Fruit fly (Drosophila melanogaster) whole organism, embryonic: ENCODE data around the gene Notum.

Experiments
- BEAF-32 ChIP-seq: fragments of 200-800 bp; sonication (Bioruptor generic); optimal IDR thresholded peaks from 3 replicates; lab custom pipeline; 2017; ENCODE audit warnings: missing biosample characterization, missing genetic modification characterization, mild to moderate bottlenecking, moderate library complexity, missing genetic modification reagents
- CG10147 ChIP-seq: fragments of 200-800 bp; sonication (Bioruptor generic); optimal IDR thresholded peaks from 2 replicates; lab custom pipeline; 2019; ENCODE audit warnings: missing biosample characterization, mild to moderate bottlenecking, missing genetic modification characterization, moderate library complexity
- CG10565 ChIP-seq: fragments of 200-800 bp; sonication (Bioruptor generic); optimal IDR thresholded peaks from 3 replicates; lab custom pipeline; 2016; ENCODE audit warnings: missing biosample characterization, mild to moderate bottlenecking, missing genetic modification characterization
- CG10959 ChIP-seq: fragments of 200-800 bp; sonication (Bioruptor generic); IDR thresholded peaks from 2 replicates; pipeline ENCODE4 v1.3.6; 2022; ENCODE audit warnings: missing biosample characterization, missing genetic modification characterization
- CG12942 ChIP-seq: fragments of 200-800 bp; sonication (Bioruptor generic); optimal IDR thresholded peaks from 3 replicates; lab custom pipeline; 2016; ENCODE audit warnings: missing biosample characterization, missing genetic modification characterization
- CG14014 ChIP-seq: fragments of 200-800 bp; sonication (Bioruptor generic); IDR thresholded peaks from 2 replicates; pipeline ENCODE4 v1.3.6; 2022; ENCODE audit warnings: missing biosample characterization, missing genetic modification characterization
- CG15601 ChIP-seq: fragments of 200-800 bp; sonication (Bioruptor generic); optimal IDR thresholded peaks from 3 replicates; lab custom pipeline; 2019; ENCODE audit warnings: missing biosample characterization, mild to moderate bottlenecking, missing genetic modification characterization, moderate library complexity
- CG17359 ChIP-seq: fragments of 200-800 bp; sonication (Bioruptor generic); optimal IDR thresholded peaks from 3 replicates; lab custom pipeline; 2018; ENCODE audit warnings: missing biosample characterization, mild to moderate bottlenecking, missing genetic modification characterization, moderate library complexity
- CG2116 ChIP-seq: fragments of 200-800 bp; sonication (Bioruptor generic); optimal IDR thresholded peaks from 3 replicates; lab custom pipeline; 2018; ENCODE audit warnings: missing biosample characterization, mild to moderate bottlenecking, missing genetic modification characterization
- CG30403 ChIP-seq: fragments of 200-800 bp; sonication (Bioruptor generic); optimal IDR thresholded peaks from 3 replicates; lab custom pipeline; 2016; ENCODE audit warnings: missing biosample characterization, missing genetic modification characterization
- CG30431 ChIP-seq: fragments of 200-800 bp; sonication (Bioruptor generic); optimal IDR thresholded peaks from 2 replicates; lab custom pipeline; 2017; ENCODE audit warnings: missing biosample characterization, missing genetic modification characterization
- CG32532 ChIP-seq: fragments of 200-800 bp; sonication (Bioruptor generic); IDR thresholded peaks from 2 replicates; pipeline ENCODE4 v1.3.6; 2022; ENCODE audit warnings: missing biosample characterization, missing genetic modification characterization
- CG34422 ChIP-seq: fragments of 200-800 bp; sonication (Bioruptor generic); IDR thresholded peaks from 3 replicates; pipeline ENCODE4 v1.3.6; 2022; ENCODE audit warnings: missing biosample characterization, missing genetic modification characterization
- CG4328 ChIP-seq: fragments of 200-800 bp; sonication (Bioruptor generic); optimal IDR thresholded peaks from 3 replicates; lab custom pipeline; 2017; ENCODE audit warnings: missing biosample characterization, missing genetic modification reagents, missing genetic modification characterization
- CG43689 ChIP-seq: fragments of 200-800 bp; sonication (Bioruptor generic); IDR thresholded peaks from 2 replicates; pipeline ENCODE4 v1.3.6; 2022; ENCODE audit warnings: missing biosample characterization, missing genetic modification characterization
- CG4424 ChIP-seq: fragments of 200-800 bp; sonication (Bioruptor generic); optimal IDR thresholded peaks from 3 replicates; lab custom pipeline; 2016; ENCODE audit warnings: missing biosample characterization, missing genetic modification characterization
- CG4854 ChIP-seq: fragments of 200-800 bp; sonication (Bioruptor generic); optimal IDR thresholded peaks from 2 replicates; lab custom pipeline; 2016; ENCODE audit warnings: missing biosample characterization, missing genetic modification characterization, inconsistent platforms
- CG5245 ChIP-seq: fragments of 200-800 bp; sonication (Bioruptor generic); optimal IDR thresholded peaks from 3 replicates; lab custom pipeline; 2016; ENCODE audit warnings: missing biosample characterization, missing genetic modification characterization
- CG6791 ChIP-seq: fragments of 200-800 bp; sonication (Bioruptor generic); IDR thresholded peaks from 3 replicates; pipeline ENCODE4 v1.3.6; 2022; ENCODE audit warnings: missing biosample characterization, missing genetic modification characterization; ENCODE audit not compliant: partially characterized antibody
- CG7357 ChIP-seq: fragments of 200-800 bp; sonication (Bioruptor generic); IDR thresholded peaks from 3 replicates; pipeline ENCODE4 v1.3.6; 2022; ENCODE audit warnings: missing biosample characterization, missing genetic modification characterization
- CG7745 ChIP-seq: fragments of 200-800 bp; sonication (Bioruptor generic); optimal IDR thresholded peaks from 2 replicates; lab custom pipeline; 2018; ENCODE audit warnings: missing biosample characterization, mild to moderate bottlenecking, missing genetic modification characterization, moderate library complexity
- CoRest ChIP-seq: fragments of 200-800 bp; sonication (Bioruptor generic); optimal IDR thresholded peaks from 3 replicates; lab custom pipeline; 2018; ENCODE audit warnings: missing biosample characterization, mild to moderate bottlenecking, missing genetic modification characterization, moderate library complexity
- D ChIP-seq, 2 experiments: fragments of 200-800 bp in 1 of 2; fragments of >200 bp in 1 of 2; sonication (Bioruptor generic) in 1 of 2; optimal IDR thresholded peaks; 2 replicates in 1 of 2; 3 replicates in 1 of 2; lab custom pipeline; 2017; ENCODE audit warnings: mild to moderate bottlenecking in 1 of 2, missing biosample characterization in 1 of 2, missing genetic modification characterization in 1 of 2, missing genetic modification reagents in 1 of 2
- Dip3 ChIP-seq: fragments of 200-800 bp; sonication (Bioruptor generic); optimal IDR thresholded peaks from 3 replicates; lab custom pipeline; 2016; ENCODE audit warnings: missing biosample characterization, missing genetic modification characterization
- Dll ChIP-seq: fragments of 200-800 bp; sonication (Bioruptor generic); IDR thresholded peaks from 4 replicates; pipeline ENCODE4 v1.3.6; 2022; ENCODE audit warnings: missing biosample characterization, missing genetic modification characterization; ENCODE audit not compliant: partially characterized antibody
- HLH54F ChIP-seq: fragments of 200-800 bp; sonication (Bioruptor generic); optimal IDR thresholded peaks from 3 replicates; lab custom pipeline; 2016; ENCODE audit warnings: missing biosample characterization, missing genetic modification characterization
- Hmx ChIP-seq: fragments of 200-800 bp; sonication (Bioruptor generic); optimal IDR thresholded peaks from 2 replicates; lab custom pipeline; 2016; ENCODE audit warnings: missing biosample characterization, missing genetic modification characterization
- Meics ChIP-seq: fragments of 200-800 bp; sonication (Bioruptor generic); optimal IDR thresholded peaks from 2 replicates; lab custom pipeline; 2017; ENCODE audit warnings: missing biosample characterization, mild to moderate bottlenecking, missing genetic modification characterization
- NK7.1 ChIP-seq: fragments of 200-800 bp; sonication (Bioruptor generic); optimal IDR thresholded peaks from 3 replicates; lab custom pipeline; 2016; ENCODE audit warnings: missing biosample characterization, missing genetic modification characterization
- Oaz ChIP-seq: fragments of 200-800 bp; sonication (Bioruptor generic); IDR thresholded peaks from 2 replicates; pipeline ENCODE4 v1.3.6; 2022; ENCODE audit warnings: missing biosample characterization, missing genetic modification characterization
- Trl ChIP-seq, 3 experiments: fragments of >200 bp in 2 of 3; fragments of 200-800 bp in 1 of 3; sonication (Bioruptor generic) in 1 of 3; optimal IDR thresholded peaks; 2 replicates in 1 of 3; 3 replicates in 2 of 3; lab custom pipeline; 2016 to 2017; ENCODE audit warnings: missing biosample characterization in 1 of 3, missing genetic modification characterization in 1 of 3
- Xrp1 ChIP-seq: fragments of 200-800 bp; sonication (Bioruptor generic); IDR thresholded peaks from 2 replicates; pipeline ENCODE4 v1.3.6; 2022; ENCODE audit warnings: missing biosample characterization, missing genetic modification characterization
- al ChIP-seq: fragments of 200-800 bp; sonication (Bioruptor generic); IDR thresholded peaks from 2 replicates; pipeline ENCODE4 v1.3.6; 2022; ENCODE audit warnings: missing biosample characterization, missing genetic modification characterization
- eyg ChIP-seq: fragments of 200-800 bp; sonication (Bioruptor generic); optimal IDR thresholded peaks from 3 replicates; lab custom pipeline; 2016; ENCODE audit warnings: missing biosample characterization, missing genetic modification characterization
- gfzf ChIP-seq: fragments of 200-800 bp; sonication (Bioruptor generic); optimal IDR thresholded peaks from 2 replicates; lab custom pipeline; 2016; ENCODE audit warnings: missing biosample characterization, mild to moderate bottlenecking, missing genetic modification characterization, moderate library complexity
- hbn ChIP-seq: fragments of 200-800 bp; sonication (Bioruptor generic); IDR thresholded peaks from 2 replicates; pipeline ENCODE4 v1.3.6; 2022; ENCODE audit warnings: missing biosample characterization, missing genetic modification characterization; ENCODE audit not compliant: partially characterized antibody
- insv ChIP-seq, 2 experiments: fragments of 200-800 bp; sonication (Bioruptor generic); optimal IDR thresholded peaks; 3 replicates each; lab custom pipeline; 2016 to 2018; ENCODE audit warnings: missing biosample characterization in 2 of 2, missing genetic modification characterization in 2 of 2
- lilli ChIP-seq: fragments of 200-800 bp; sonication (Bioruptor generic); optimal IDR thresholded peaks from 3 replicates; lab custom pipeline; 2016; ENCODE audit warnings: missing biosample characterization, missing genetic modification characterization
- lola ChIP-seq, 3 experiments: fragments of >200 bp in 2 of 3; fragments of 200-800 bp in 1 of 3; sonication (Bioruptor generic) in 1 of 3; optimal IDR thresholded peaks; 2 replicates each; lab custom pipeline; 2017 to 2019; ENCODE audit warnings: missing biosample characterization in 3 of 3, missing genetic modification characterization in 3 of 3, mild to moderate bottlenecking in 1 of 3, moderate library complexity in 1 of 3
- run ChIP-seq: fragments of 200-800 bp; sonication (Bioruptor generic); optimal IDR thresholded peaks from 3 replicates; lab custom pipeline; 2018; ENCODE audit warnings: missing biosample characterization, mild to moderate bottlenecking, missing genetic modification characterization
- sc ChIP-seq, 3 experiments: fragments of >200 bp in 2 of 3; fragments of 200-800 bp in 1 of 3; sonication (Bioruptor generic) in 1 of 3; optimal IDR thresholded peaks; 2 replicates in 2 of 3; 3 replicates in 1 of 3; lab custom pipeline; 2017; ENCODE audit warnings: mild to moderate bottlenecking in 1 of 3, missing biosample characterization in 1 of 3, missing genetic modification characterization in 1 of 3, missing genetic modification reagents in 1 of 3
- scrt ChIP-seq: fragments of 200-800 bp; sonication (Bioruptor generic); optimal IDR thresholded peaks from 2 replicates; lab custom pipeline; 2018; ENCODE audit warnings: missing biosample characterization, mild to moderate bottlenecking, missing genetic modification characterization, moderate library complexity
- ssp ChIP-seq: fragments of 200-800 bp; sonication (Bioruptor generic); IDR thresholded peaks from 2 replicates; pipeline ENCODE4 v1.3.6; 2022; ENCODE audit warnings: missing biosample characterization, missing genetic modification characterization
- tna ChIP-seq: fragments of 200-800 bp; sonication (Bioruptor generic); IDR thresholded peaks from 2 replicates; pipeline ENCODE4 v1.3.6; 2022; ENCODE audit warnings: missing biosample characterization, missing genetic modification characterization; ENCODE audit not compliant: partially characterized antibody
- trem ChIP-seq: fragments of 200-800 bp; optimal IDR thresholded peaks from 3 replicates; lab custom pipeline; 2019; ENCODE audit warnings: missing biosample characterization, mild to moderate bottlenecking, missing genetic modification characterization, moderate library complexity
- wdn ChIP-seq: fragments of 200-800 bp; sonication (Bioruptor generic); IDR thresholded peaks from 2 replicates; pipeline ENCODE4 v1.3.6; 2022; ENCODE audit warnings: missing biosample characterization, missing genetic modification characterization
- zf30C ChIP-seq: fragments of 200-800 bp; sonication (Bioruptor generic); optimal IDR thresholded peaks from 3 replicates; lab custom pipeline; 2018; ENCODE audit warnings: missing biosample characterization, mild to moderate bottlenecking, missing genetic modification characterization
- zfh2 ChIP-seq: fragments of 200-800 bp; sonication (Bioruptor generic); optimal IDR thresholded peaks from 2 replicates; lab custom pipeline; 2016; ENCODE audit warnings: missing biosample characterization, missing genetic modification characterization

Notum gene

DNA sequence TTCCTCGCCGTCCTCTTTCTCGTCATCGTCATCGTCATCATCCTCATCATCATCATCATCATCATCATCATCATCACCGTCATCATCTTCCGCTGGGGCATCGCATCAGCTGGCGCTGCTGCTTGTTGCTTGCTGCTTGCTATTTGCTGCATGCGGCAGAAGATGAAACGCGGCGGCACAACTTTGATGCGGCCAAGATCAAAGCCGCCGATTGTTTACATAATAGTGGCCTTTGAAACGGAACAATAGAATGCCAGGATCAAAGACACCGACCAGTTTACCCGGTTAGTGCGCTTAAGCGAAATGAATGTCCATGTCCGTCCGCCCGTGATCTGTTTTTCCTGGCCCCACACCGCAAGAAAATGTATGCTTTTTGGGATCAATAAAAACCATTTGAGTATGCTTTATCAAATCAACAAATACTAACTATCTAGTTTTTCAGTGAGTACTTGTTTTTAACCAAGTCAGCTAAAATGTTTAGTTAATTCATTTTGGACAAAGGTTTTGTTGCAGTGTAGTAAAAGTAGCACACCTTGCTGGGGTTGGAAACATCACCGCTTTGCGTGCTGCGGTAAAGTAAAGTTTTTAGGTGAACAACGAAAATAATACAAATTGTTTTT, 2.1 kb upstream of the Notum start (continued):
- no peak for TF ChIP-seq scrt (GFP tag; lab: Kevin White, UChicago)
- TF ChIP-seq CG5245 (GFP tag; lab: Kevin White, UChicago) = peak; percentile 28
- no peak for TF ChIP-seq CG7745 (tag; lab: Kevin White, UChicago)
- no peak for TF ChIP-seq zfh2 (GFP tag; lab: Kevin White, UChicago)
- peak; percentile 68 for TF ChIP-seq D (optimal IDR thresholded peaks at IDR 0.05; lab: Kevin White, UChicago)
- peak; percentile 63 for TF ChIP-seq D (GFP tag; optimal IDR thresholded peaks at IDR 0.05; lab: Kevin White, UChicago)
- TF ChIP-seq wdn = no peak
- no peak for TF ChIP-seq run (tag; lab: Kevin White, UChicago)
- no peak for TF ChIP-seq BEAF-32 (GFP tag; lab: Kevin White, UChicago)
- no peak for TF ChIP-seq CG43689 (GFP tag; lab: Robert Waterston, UW)
- no peak for TF ChIP-seq Oaz
- no peak for TF ChIP-seq Hmx (GFP tag; lab: Kevin White, UChicago)
- peak; percentile 14 for TF ChIP-seq HLH54F
- TF ChIP-seq hbn (GFP tag; lab: Robert Waterston, UW) = no peak
- peak; percentile 12 for TF ChIP-seq CG2116 (GFP tag; lab: Kevin White, UChicago)
- TF ChIP-seq ssp (GFP tag; lab: Robert Waterston, UW) = no peak
- no peak for TF ChIP-seq sc (optimal IDR thresholded peaks at IDR 0.05; lab: Kevin White, UChicago)
- TF ChIP-seq sc (GFP tag; optimal IDR thresholded peaks at IDR 0.05; lab: Kevin White, UChicago) = no peak
- TF ChIP-seq CG7357 (GFP tag; lab: Robert Waterston, UW) = no peak
- no peak for TF ChIP-seq Dll
- peak; percentile 85 for TF ChIP-seq Xrp1 (GFP tag; lab: Robert Waterston, UW)
- TF ChIP-seq insv (GFP tag; optimal IDR thresholded peaks at IDR 0.05; lab: Kevin White, UChicago) = no peak
- TF ChIP-seq CG4328 (GFP tag; lab: Kevin White, UChicago) = no peak
- no peak for TF ChIP-seq CG10147 (GFP tag; lab: Kevin White, UChicago)
- TF ChIP-seq CG34422 = no peak
- no peak for TF ChIP-seq al
- TF ChIP-seq CG17359 = peak; percentile 40
- TF ChIP-seq CG15601 (tag; lab: Kevin White, UChicago) = peak; percentile 12
- TF ChIP-seq Trl (optimal IDR thresholded peaks at IDR 0.05; lab: Kevin White, UChicago) = no peak
- peak; percentile 57 for TF ChIP-seq Trl (GFP tag; optimal IDR thresholded peaks at IDR 0.05; lab: Kevin White, UChicago)
- TF ChIP-seq lola (GFP tag; optimal IDR thresholded peaks at IDR 0.05; lab: Kevin White, UChicago) = peak in 1 of 3 experiments; percentile 80
- TF ChIP-seq CG30403 (GFP tag; lab: Kevin White, UChicago) = peak; percentile 52
- TF ChIP-seq CG14014 (GFP tag; lab: Robert Waterston, UW) = no peak
- peak; percentile 60 for TF ChIP-seq trem (tag; lab: Kevin White, UChicago)
- peak; percentile 36 for TF ChIP-seq lilli
- TF ChIP-seq eyg (GFP tag; lab: Kevin White, UChicago) = no peak
- TF ChIP-seq CG10565 (GFP tag; lab: Kevin White, UChicago) = no peak
- TF ChIP-seq CG6791 (GFP tag; lab: Robert Waterston, UW) = no peak
- peak; percentile 74 for TF ChIP-seq CG10959 (GFP tag; lab: Robert Waterston, UW)
- peak; percentile 20 for TF ChIP-seq CG12942 (GFP tag; lab: Kevin White, UChicago)
- no peak for TF ChIP-seq CG4854
- peak; percentile 80 for TF ChIP-seq zf30C (GFP tag; lab: Kevin White, UChicago)
- no peak for TF ChIP-seq gfzf (GFP tag; lab: Kevin White, UChicago)
- TF ChIP-seq Meics = no peak
- peak; percentile 63 for TF ChIP-seq CG4424 (GFP tag; lab: Kevin White, UChicago)
- TF ChIP-seq tna (GFP tag; lab: Robert Waterston, UW) = no peak
- no peak for TF ChIP-seq CG32532 (GFP tag; lab: Robert Waterston, UW)
- no peak for TF ChIP-seq Dip3 (GFP tag; lab: Kevin White, UChicago)
- TF ChIP-seq CG30431 (GFP tag; lab: Kevin White, UChicago) = peak; percentile 44
- no peak for TF ChIP-seq NK7.1 (GFP tag; lab: Kevin White, UChicago)
- TF ChIP-seq CoRest (tag; lab: Kevin White, UChicago) = peak; percentile 24
